Worm (Caenorhabditis elegans): ENCODE data around the gene Y48E1C.2.

DNA sequence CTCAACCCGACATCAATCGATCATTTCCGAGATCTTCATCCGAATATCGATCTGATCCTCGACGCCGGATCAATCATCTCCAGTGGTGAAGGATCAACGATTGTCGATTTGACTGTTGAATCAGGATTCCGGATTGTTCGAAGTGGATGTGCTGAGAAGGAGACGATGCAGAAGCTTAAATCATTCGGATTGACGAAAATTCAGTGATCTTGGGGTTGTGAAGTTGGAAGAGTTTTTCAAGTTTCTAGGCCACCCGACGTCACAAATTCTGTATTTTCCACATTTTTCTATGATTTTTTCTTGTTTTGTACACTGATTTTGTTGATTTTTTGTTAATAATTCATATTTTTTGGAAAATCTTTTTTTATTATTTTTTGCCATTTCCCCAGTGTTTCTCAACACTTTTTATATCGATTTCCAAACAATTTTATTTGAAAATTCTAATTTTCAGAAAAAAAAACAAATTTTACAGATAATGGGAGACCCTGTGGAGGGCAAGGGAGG is 9.7 kb upstream of the Y48E1C.2 start, which contains the start of gene Y48E1C.1:
- TF ChIP-seq ama-1 (optimal IDR thresholded peaks at IDR 0.05) (no peak), nhr-76 (tag; optimal IDR thresholded peaks at IDR 0.05) (no peak), unc-62 (GFP tag; optimal IDR thresholded peaks at IDR 0.05) (no peak), skn-1 (tag; optimal IDR thresholded peaks at IDR 0.05) (no peak), ceh-82 (tag; optimal IDR thresholded peaks at IDR 0.05) (no peak), elt-2 (tag; optimal IDR thresholded peaks at IDR 0.05) (no peak), egl-27 (tag; optimal IDR thresholded peaks at IDR 0.05) (no peak), nhr-71 (tag; optimal IDR thresholded peaks at IDR 0.05) (no peak)

Measured in whole organism, L1 larva.